Worm (Caenorhabditis elegans) whole organism, late embryonic: ENCODE data around the gene F37A4.1.

ENCODE experiments used
- ama-1 ChIP-seq: fragments of 150-350 bp; optimal IDR thresholded peaks from 2 replicates; lab custom pipeline; 2014
- ceh-19 ChIP-seq: fragments of 200-800 bp; sonication (Bioruptor generic); optimal IDR thresholded peaks from 2 replicates; lab custom pipeline; 2018; ENCODE audit warnings: mild to moderate bottlenecking, missing genetic modification characterization, missing compliant biosample characterization
- ceh-24 ChIP-seq: sonication (generic microtip); optimal IDR thresholded peaks from 2 replicates; lab custom pipeline; 2016; ENCODE audit warnings: mild to moderate bottlenecking, missing genetic modification characterization, missing compliant biosample characterization
- ceh-30 ChIP-seq: fragments of 150-350 bp; optimal IDR thresholded peaks from 2 replicates; lab custom pipeline; 2014; ENCODE audit warnings: missing biosample characterization, missing genetic modification characterization
- ceh-31 ChIP-seq: sonication (generic microtip); optimal IDR thresholded peaks from 2 replicates; lab custom pipeline; 2016; ENCODE audit warnings: missing genetic modification characterization, missing compliant biosample characterization
- dve-1 ChIP-seq: sonication (generic microtip); optimal IDR thresholded peaks from 2 replicates; lab custom pipeline; 2017; ENCODE audit warnings: antibody characterized with exemption, mild to moderate bottlenecking, missing genetic modification characterization, missing compliant biosample characterization
- ets-4 ChIP-seq: sonication (generic microtip); optimal IDR thresholded peaks from 2 replicates; lab custom pipeline; 2016; ENCODE audit warnings: missing genetic modification characterization, missing compliant biosample characterization
- fkh-10 ChIP-seq: fragments of 150-350 bp; optimal IDR thresholded peaks from 2 replicates; lab custom pipeline; 2014; ENCODE audit warnings: missing biosample characterization, missing genetic modification reagents, missing genetic modification characterization
- madf-2 ChIP-seq: sonication (generic microtip); optimal IDR thresholded peaks from 2 replicates; lab custom pipeline; 2017; ENCODE audit warnings: missing genetic modification characterization, missing compliant biosample characterization
- pqm-1 ChIP-seq: sonication (generic microtip); optimal IDR thresholded peaks from 2 replicates; lab custom pipeline; 2016; ENCODE audit warnings: missing genetic modification characterization, missing compliant biosample characterization
- sox-2 ChIP-seq: fragments of 200-800 bp; sonication (Bioruptor generic); IDR thresholded peaks from 2 replicates; pipeline ENCODE4 v1.3.6; 2022; ENCODE audit warnings: missing genetic modification reagents, missing genetic modification characterization, missing compliant biosample characterization
- tbx-2 ChIP-seq: sonication (generic microtip); optimal IDR thresholded peaks from 2 replicates; lab custom pipeline; 2016; ENCODE audit warnings: missing genetic modification characterization, missing compliant biosample characterization
- tbx-7 ChIP-seq: sonication (generic microtip); optimal IDR thresholded peaks from 2 replicates; lab custom pipeline; 2016; ENCODE audit warnings: missing genotype, missing genetic modification characterization, missing compliant biosample characterization

DNA sequence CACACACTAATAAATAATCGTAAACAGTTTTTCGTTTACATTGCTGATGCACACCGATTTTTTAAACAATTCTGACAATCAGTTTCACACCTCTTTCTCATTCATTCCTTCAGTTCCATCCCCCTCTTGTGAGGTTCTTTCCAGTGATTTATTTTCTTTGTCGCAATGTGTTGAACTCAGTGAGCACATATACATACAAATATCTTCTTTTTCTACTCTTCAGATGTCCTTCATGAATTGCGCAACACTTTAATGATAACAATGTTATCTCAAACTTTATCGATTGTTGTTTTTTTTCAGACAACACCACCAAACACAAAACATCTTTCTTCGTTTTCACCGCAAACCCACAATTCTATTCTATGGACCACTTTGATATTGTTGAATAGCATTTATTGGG is 22.8 kb downstream of the F37A4.1 start, which contains the start of gene dig-1:
- TF ChIP-seq ama-1 (lab: Kevin White, UChicago) = no peak
- TF ChIP-seq ceh-24 = no peak
- TF ChIP-seq pqm-1 (tag; lab: Kevin White, UChicago) = no peak
- no peak for TF ChIP-seq dve-1 (tag; lab: Kevin White, UChicago)
- no peak for TF ChIP-seq tbx-2
- TF ChIP-seq ets-4 (tag; lab: Kevin White, UChicago) = no peak
- no peak for TF ChIP-seq ceh-19 (GFP tag; lab: Kevin White, UChicago)
- TF ChIP-seq sox-2 (GFP tag; lab: Robert Waterston, UW) = no peak
- TF ChIP-seq madf-2 (tag; lab: Kevin White, UChicago) = no peak
- no peak for TF ChIP-seq tbx-7 (tag; lab: Kevin White, UChicago)
- TF ChIP-seq fkh-10 (GFP tag; lab: Kevin White, UChicago) = no peak
- no peak for TF ChIP-seq ceh-31 (tag; lab: Kevin White, UChicago)
- no peak for TF ChIP-seq ceh-30 (tag; lab: Kevin White, UChicago)
